Worm (Caenorhabditis elegans) whole organism, L2 larva: Measurements from ENCODE around the gene F49H12.2.

Experiments
- ZK546.5 ChIP-seq: sonication (generic microtip); optimal IDR thresholded peaks from 2 replicates; lab custom pipeline; 2017; ENCODE audit warnings: missing biosample characterization, missing genetic modification characterization
- ama-1 ChIP-seq: fragments of 150-350 bp; optimal IDR thresholded peaks from 2 replicates; lab custom pipeline; 2018; ENCODE audit warnings: inconsistent platforms
- blmp-1 ChIP-seq: sonication (generic microtip); optimal IDR thresholded peaks from 2 replicates; lab custom pipeline; 2017; ENCODE audit warnings: missing genetic modification characterization, mild to moderate bottlenecking, missing compliant biosample characterization, antibody characterized with exemption, moderate library complexity; ENCODE audit not compliant: insufficient read depth
- lsy-2 ChIP-seq, 2 experiments: fragments of 150-350 bp in 1 of 2; sonication (generic microtip) in 1 of 2; optimal IDR thresholded peaks; 2 replicates each; lab custom pipeline; 2014 to 2017; ENCODE audit warnings: missing biosample characterization in 2 of 2, missing genetic modification characterization in 2 of 2
- mab-5 ChIP-seq: fragments of 150-350 bp; optimal IDR thresholded peaks from 2 replicates; lab custom pipeline; 2014; ENCODE audit warnings: missing biosample characterization, missing genetic modification characterization
- mdl-1 ChIP-seq, 2 experiments: fragments of 150-350 bp in 1 of 2; sonication (generic microtip) in 1 of 2; optimal IDR thresholded peaks; 2 replicates each; lab custom pipeline; 2017; ENCODE audit warnings: missing biosample characterization in 2 of 2, missing genetic modification characterization in 2 of 2
- nhr-237 ChIP-seq: fragments of 150-350 bp; optimal IDR thresholded peaks from 2 replicates; lab custom pipeline; 2014; ENCODE audit warnings: missing biosample characterization, missing genetic modification characterization
- nhr-77 ChIP-seq: fragments of 150-350 bp; optimal IDR thresholded peaks from 2 replicates; lab custom pipeline; 2014; ENCODE audit warnings: missing biosample characterization, missing genetic modification characterization
- sem-4 ChIP-seq: fragments of 150-350 bp; optimal IDR thresholded peaks from 2 replicates; lab custom pipeline; 2014; ENCODE audit warnings: missing biosample characterization, missing genetic modification reagents, missing genetic modification characterization
- skn-1 ChIP-seq: sonication (generic microtip); optimal IDR thresholded peaks from 2 replicates; lab custom pipeline; 2017; ENCODE audit warnings: missing biosample characterization, missing genetic modification characterization
- snpc-4 ChIP-seq: fragments of 150-350 bp; optimal IDR thresholded peaks from 2 replicates; lab custom pipeline; 2014; ENCODE audit warnings: missing biosample characterization, missing genetic modification characterization
- zag-1 ChIP-seq: fragments of 150-350 bp; optimal IDR thresholded peaks from 2 replicates; lab custom pipeline; 2014; ENCODE audit warnings: missing biosample characterization, missing genetic modification characterization

DNA sequence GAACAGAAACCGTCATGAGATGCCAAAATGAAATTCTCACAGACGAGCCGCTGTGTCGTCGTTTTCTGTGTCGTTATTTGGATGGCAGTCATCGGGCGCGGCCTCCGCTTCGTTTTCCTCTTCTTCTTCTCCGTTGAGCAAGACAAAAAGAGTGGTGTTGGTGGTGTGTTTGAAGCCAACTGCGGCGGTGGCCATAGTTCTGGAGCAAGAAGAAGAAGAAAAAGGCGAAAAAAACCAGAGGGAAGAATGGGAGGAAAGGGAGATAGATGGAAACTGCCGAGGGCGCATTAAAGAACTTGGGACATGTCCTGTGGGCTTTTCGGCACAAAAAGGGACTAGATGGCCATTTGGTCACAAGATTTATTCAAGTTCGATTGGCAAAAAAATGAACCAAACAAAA lies 46.6 kb downstream of the F49H12.2 start, which contains the start of gene F53B1.9:
- TF ChIP-seq zag-1 (tag; lab: Kevin White, UChicago) (no peak), mdl-1 (tag; optimal IDR thresholded peaks at IDR 0.05; lab: Kevin White, UChicago) (no peak), ZK546.5 (tag; lab: Kevin White, UChicago) (no peak), sem-4 (no peak), blmp-1 (tag; lab: Kevin White, UChicago) (no peak), nhr-77 (tag; lab: Kevin White, UChicago) (no peak), lsy-2 (tag; optimal IDR thresholded peaks at IDR 0.05; lab: Kevin White, UChicago) (no peak), snpc-4 (tag; lab: Kevin White, UChicago) (no peak), skn-1 (tag; lab: Kevin White, UChicago) (no peak), mab-5 (tag; lab: Kevin White, UChicago) (no peak), ama-1 (no peak), nhr-237 (tag; lab: Kevin White, UChicago) (no peak)
